Fruit fly (Drosophila melanogaster) whole organism, prepupa: Measurements from ENCODE around the gene CG8668.

ENCODE experiments used
- CG10631 ChIP-seq: fragments of 200-800 bp; sonication (Bioruptor generic); optimal IDR thresholded peaks from 2 replicates; lab custom pipeline; 2016; ENCODE audit warnings: missing biosample characterization, missing genetic modification characterization
- CG3032 ChIP-seq: fragments of 200-800 bp; optimal IDR thresholded peaks from 2 replicates; lab custom pipeline; 2019; ENCODE audit warnings: missing biosample characterization, mild to moderate bottlenecking, missing genetic modification characterization, moderate library complexity
- cyc ChIP-seq: fragments of 200-800 bp; sonication (Bioruptor generic); optimal IDR thresholded peaks from 3 replicates; lab custom pipeline; 2016; ENCODE audit warnings: missing biosample characterization, missing genetic modification characterization

DNA sequence CACCGCTTCAGTTG is 43.6 kb upstream of the CG8668 start, which contains the start of gene Bsg:
- TF ChIP-seq CG10631 (GFP tag; lab: Kevin White, UChicago): no peak
- no peak for TF ChIP-seq CG3032 (tag; lab: Kevin White, UChicago)
- no peak for TF ChIP-seq cyc (GFP tag; lab: Kevin White, UChicago)
